Fruit fly (Drosophila melanogaster) whole organism: ENCODE measurements around the gene CG18577.

Experiments
- CG8478 ChIP-seq: fragments of >200 bp; optimal IDR thresholded peaks from 2 replicates; lab custom pipeline; 2018; ENCODE audit warnings: inconsistent platforms
- Dll ChIP-seq: fragments of >200 bp; optimal IDR thresholded peaks from 2 replicates; lab custom pipeline; 2017
- EcR ChIP-seq, 2 experiments: fragments of >200 bp; optimal IDR thresholded peaks; 2 replicates each; lab custom pipeline; 2017; ENCODE audit warnings: missing biosample characterization in 2 of 2, missing genetic modification characterization in 2 of 2, missing genetic modification reagents in 2 of 2
- pan ChIP-seq: fragments of >200 bp; optimal IDR thresholded peaks from 2 replicates; lab custom pipeline; 2017
- psq ChIP-seq: fragments of >200 bp; optimal IDR thresholded peaks from 2 replicates; lab custom pipeline; 2017
- usp ChIP-seq: fragments of >200 bp; optimal IDR thresholded peaks from 2 replicates; lab custom pipeline; 2017; ENCODE audit warnings: missing biosample characterization, missing genetic modification characterization, mixed read lengths

DNA sequence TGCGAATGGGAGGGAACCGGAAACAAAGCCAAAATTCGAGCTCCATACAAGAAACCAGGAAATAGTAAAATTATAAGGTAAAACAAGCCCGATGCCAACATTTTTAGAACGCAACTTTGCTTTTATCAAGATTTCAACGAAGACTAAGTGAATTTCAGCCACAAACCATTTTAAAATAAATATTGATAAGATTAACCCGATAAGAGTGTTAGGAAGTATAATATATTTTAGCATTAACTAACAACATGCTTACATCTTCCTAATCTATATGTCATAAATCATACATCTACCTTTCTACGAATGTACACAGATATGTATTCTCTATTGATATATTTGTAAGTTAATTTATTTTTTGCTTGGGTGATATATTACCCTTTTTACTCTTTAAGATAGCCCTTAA, 29.9 kb upstream of the CG18577 start, which contains the start of gene Ugt35E1:
- TF ChIP-seq usp (GFP tag; lab: Kevin White, UChicago): no peak
- TF ChIP-seq CG8478 (lab: Kevin White, UChicago): no peak
- no peak for TF ChIP-seq pan (lab: Kevin White, UChicago)
- no peak for TF ChIP-seq psq
- TF ChIP-seq Dll (lab: Kevin White, UChicago): no peak
- no peak for TF ChIP-seq EcR (GFP tag; optimal IDR thresholded peaks at IDR 0.05; lab: Kevin White, UChicago)
